Worm (Caenorhabditis elegans) whole organism, L2 larva: ENCODE measurements around the gene rab-35.

Source experiments
- C34F6.9 ChIP-seq: fragments of 150-350 bp; optimal IDR thresholded peaks from 2 replicates; lab custom pipeline; 2014; ENCODE audit warnings: missing biosample characterization, missing genetic modification characterization
- F13H6.1 ChIP-seq: sonication (generic microtip); optimal IDR thresholded peaks from 2 replicates; lab custom pipeline; 2016; ENCODE audit warnings: missing genetic modification characterization, missing compliant biosample characterization
- R02D3.7 ChIP-seq: fragments of 150-350 bp; optimal IDR thresholded peaks from 2 replicates; lab custom pipeline; 2014; ENCODE audit warnings: missing biosample characterization, missing genetic modification characterization
- Y55F3AM.14 ChIP-seq: fragments of 200-800 bp; sonication (Bioruptor generic); optimal IDR thresholded peaks from 2 replicates; lab custom pipeline; 2018; ENCODE audit warnings: mild to moderate bottlenecking, missing genetic modification characterization, missing compliant biosample characterization
- ZK546.5 ChIP-seq: sonication (generic microtip); optimal IDR thresholded peaks from 2 replicates; lab custom pipeline; 2017; ENCODE audit warnings: missing biosample characterization, missing genetic modification characterization
- alr-1 ChIP-seq: fragments of 150-350 bp; optimal IDR thresholded peaks from 2 replicates; lab custom pipeline; 2014; ENCODE audit warnings: missing biosample characterization, missing genetic modification characterization
- aly-2 ChIP-seq: fragments of 150-350 bp; optimal IDR thresholded peaks from 2 replicates; lab custom pipeline; 2014; ENCODE audit warnings: missing biosample characterization, missing genetic modification characterization
- ama-1 ChIP-seq: fragments of 150-350 bp; optimal IDR thresholded peaks from 2 replicates; lab custom pipeline; 2018; ENCODE audit warnings: inconsistent platforms
- blmp-1 ChIP-seq: sonication (generic microtip); optimal IDR thresholded peaks from 2 replicates; lab custom pipeline; 2017; ENCODE audit warnings: missing genetic modification characterization, mild to moderate bottlenecking, missing compliant biosample characterization, antibody characterized with exemption, moderate library complexity; ENCODE audit not compliant: insufficient read depth
- crh-2 ChIP-seq: sonication (generic microtip); optimal IDR thresholded peaks from 2 replicates; lab custom pipeline; 2017; ENCODE audit warnings: missing biosample characterization, missing genetic modification characterization
- dmd-4 ChIP-seq: sonication (generic microtip); optimal IDR thresholded peaks from 2 replicates; lab custom pipeline; 2017; ENCODE audit warnings: missing biosample characterization, missing genetic modification characterization
- egl-27 ChIP-seq: sonication (generic microtip); optimal IDR thresholded peaks from 3 replicates; lab custom pipeline; 2017; ENCODE audit warnings: missing biosample characterization, missing genetic modification reagents, missing genetic modification characterization
- fos-1 ChIP-seq: fragments of 150-350 bp; optimal IDR thresholded peaks from 2 replicates; lab custom pipeline; 2014; ENCODE audit warnings: missing biosample characterization, missing genetic modification characterization
- gmeb-1 ChIP-seq: fragments of 150-350 bp; optimal IDR thresholded peaks from 2 replicates; lab custom pipeline; 2014; ENCODE audit warnings: missing biosample characterization, missing genetic modification characterization
- lin-11 ChIP-seq: fragments of 150-350 bp; sonication (generic microtip); optimal IDR thresholded peaks from 2 replicates; lab custom pipeline; 2014; ENCODE audit warnings: missing biosample characterization, missing genetic modification characterization, inconsistent platforms, mixed read lengths
- lin-13 ChIP-seq: fragments of 150-350 bp; optimal IDR thresholded peaks from 2 replicates; lab custom pipeline; 2014; ENCODE audit warnings: missing biosample characterization, missing genetic modification reagents, missing genetic modification characterization
- lsy-2 ChIP-seq, 2 experiments: fragments of 150-350 bp in 1 of 2; sonication (generic microtip) in 1 of 2; optimal IDR thresholded peaks; 2 replicates each; lab custom pipeline; 2014 to 2017; ENCODE audit warnings: missing biosample characterization in 2 of 2, missing genetic modification characterization in 2 of 2
- mab-5 ChIP-seq: fragments of 150-350 bp; optimal IDR thresholded peaks from 2 replicates; lab custom pipeline; 2014; ENCODE audit warnings: missing biosample characterization, missing genetic modification characterization
- mbf-1 ChIP-seq: sonication (generic microtip); optimal IDR thresholded peaks from 2 replicates; lab custom pipeline; 2017; ENCODE audit warnings: missing biosample characterization, missing genetic modification characterization
- nhr-10 ChIP-seq: sonication (generic microtip); optimal IDR thresholded peaks from 2 replicates; lab custom pipeline; 2017; ENCODE audit warnings: missing biosample characterization, missing genetic modification characterization
- nhr-12 ChIP-seq: fragments of 150-350 bp; optimal IDR thresholded peaks from 2 replicates; lab custom pipeline; 2014; ENCODE audit warnings: missing biosample characterization, missing genetic modification characterization
- nhr-129 ChIP-seq: fragments of 150-350 bp; optimal IDR thresholded peaks from 2 replicates; lab custom pipeline; 2014; ENCODE audit warnings: missing biosample characterization, missing genetic modification characterization
- nhr-21 ChIP-seq: fragments of 150-350 bp; optimal IDR thresholded peaks from 2 replicates; lab custom pipeline; 2014; ENCODE audit warnings: missing biosample characterization, missing genetic modification characterization
- nhr-237 ChIP-seq: fragments of 150-350 bp; optimal IDR thresholded peaks from 2 replicates; lab custom pipeline; 2014; ENCODE audit warnings: missing biosample characterization, missing genetic modification characterization
- nhr-25 ChIP-seq: fragments of 150-350 bp; sonication (generic microtip); optimal IDR thresholded peaks from 3 replicates; lab custom pipeline; 2014; ENCODE audit warnings: missing biosample characterization, missing genetic modification characterization
- nhr-6 ChIP-seq: fragments of 150-350 bp; optimal IDR thresholded peaks from 2 replicates; lab custom pipeline; 2014; ENCODE audit warnings: missing biosample characterization, missing genetic modification characterization
- nhr-77 ChIP-seq: fragments of 150-350 bp; optimal IDR thresholded peaks from 2 replicates; lab custom pipeline; 2014; ENCODE audit warnings: missing biosample characterization, missing genetic modification characterization
- sem-4 ChIP-seq: fragments of 150-350 bp; optimal IDR thresholded peaks from 2 replicates; lab custom pipeline; 2014; ENCODE audit warnings: missing biosample characterization, missing genetic modification reagents, missing genetic modification characterization
- sma-3 ChIP-seq: sonication (generic microtip); optimal IDR thresholded peaks from 2 replicates; lab custom pipeline; 2016; ENCODE audit warnings: missing genetic modification reagents, missing genetic modification characterization, missing compliant biosample characterization
- sma-9 ChIP-seq, 2 experiments: fragments of 150-350 bp in 1 of 2; sonication (generic microtip) in 1 of 2; optimal IDR thresholded peaks; 2 replicates each; lab custom pipeline; 2014 to 2016; ENCODE audit warnings: missing genetic modification characterization in 2 of 2, mild to moderate bottlenecking in 1 of 2, missing biosample characterization in 1 of 2, missing compliant biosample characterization in 1 of 2, missing genetic modification reagents in 1 of 2, moderate library complexity in 1 of 2
- snpc-4 ChIP-seq: fragments of 150-350 bp; optimal IDR thresholded peaks from 2 replicates; lab custom pipeline; 2014; ENCODE audit warnings: missing biosample characterization, missing genetic modification characterization
- unc-39 ChIP-seq: fragments of 150-350 bp; optimal IDR thresholded peaks from 2 replicates; lab custom pipeline; 2014; ENCODE audit warnings: missing biosample characterization, missing genetic modification characterization
- unc-55 ChIP-seq: fragments of 150-350 bp; sonication (generic microtip); optimal IDR thresholded peaks from 3 replicates; lab custom pipeline; 2014; ENCODE audit warnings: missing biosample characterization, missing genetic modification reagents, missing genetic modification characterization
- zag-1 ChIP-seq: fragments of 150-350 bp; optimal IDR thresholded peaks from 2 replicates; lab custom pipeline; 2014; ENCODE audit warnings: missing biosample characterization, missing genetic modification characterization
- ztf-1 ChIP-seq: fragments of 200-800 bp; sonication (Bioruptor generic); conservative IDR thresholded peaks from 2 replicates; pipeline ENCODE4 v1.3.6; 2022; ENCODE audit warnings: missing genetic modification characterization, missing compliant biosample characterization

rab-35 gene

DNA sequence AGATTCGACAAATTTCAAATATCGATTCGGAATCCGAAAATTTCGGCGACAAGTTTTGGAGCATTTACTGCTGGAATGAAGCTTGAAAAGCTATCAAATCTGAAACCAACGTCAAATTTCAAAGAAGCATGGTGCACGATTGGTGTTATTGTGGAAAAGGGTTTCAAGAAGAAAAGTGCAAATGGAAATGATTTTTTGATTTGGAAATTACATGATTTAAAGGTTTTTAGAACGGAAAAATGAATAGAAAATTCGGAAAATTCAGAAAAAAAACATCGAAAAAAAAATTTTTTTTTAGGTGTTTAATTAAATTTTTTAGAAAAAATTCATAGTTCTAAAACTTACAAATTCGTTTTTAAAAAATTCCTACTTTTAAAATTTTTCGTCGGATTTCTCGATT lies 6.8 kb upstream of the rab-35 start, which contains the start of gene teg-1:
Gene teg-1 (minus strand): TSS at position 101 of the 400 bp plus-strand sequence.
- TF ChIP-seq lin-11 (tag; lab: Kevin White, UChicago) (no peak), mbf-1 (tag; lab: Kevin White, UChicago) (no peak), nhr-129 (no peak), unc-39 (tag; lab: Kevin White, UChicago) (no peak), blmp-1 (tag; lab: Kevin White, UChicago) (no peak), zag-1 (tag; lab: Kevin White, UChicago) (no peak), lin-13 (GFP tag; lab: Kevin White, UChicago) (no peak), egl-27 (tag; lab: Kevin White, UChicago) (no peak)

DNA sequence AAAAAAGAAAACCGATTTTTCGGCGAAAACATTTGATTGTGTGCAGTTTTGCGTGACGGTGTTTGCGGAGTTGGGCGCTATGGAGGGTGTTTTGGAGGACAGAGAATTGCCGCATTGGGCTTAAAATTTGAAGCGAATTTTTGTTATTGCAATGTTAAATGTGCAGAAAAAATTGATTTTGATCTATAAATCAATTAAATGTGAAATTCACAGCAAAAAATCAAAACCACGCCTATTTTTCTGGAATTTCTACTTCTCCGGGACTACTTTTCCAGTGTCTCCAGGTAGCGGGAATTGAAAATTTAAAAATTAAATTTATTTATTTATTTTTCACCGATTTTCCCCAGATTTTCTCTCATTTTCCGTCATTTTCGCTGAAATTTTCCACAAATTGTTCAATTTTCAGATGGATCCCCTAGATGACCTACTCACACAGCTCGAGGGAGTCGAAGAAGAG lies 5.8 kb upstream of the rab-35 start, which contains the start of gene mcm-10:
Gene mcm-10 (plus strand): TSS at position 407 of the 457 bp plus-strand sequence.
- TF ChIP-seq egl-27 (tag; lab: Kevin White, UChicago) (no peak), F13H6.1 (tag; lab: Kevin White, UChicago) (peak; percentile 73), alr-1 (no peak), R02D3.7 (tag; lab: Kevin White, UChicago) (no peak), fos-1 (tag; lab: Kevin White, UChicago) (peak; percentile 1), nhr-12 (tag; lab: Kevin White, UChicago) (no peak), crh-2 (peak; percentile 69), ama-1 (lab: Kevin White, UChicago) (no peak), mab-5 (tag; lab: Kevin White, UChicago) (peak; percentile 25), lin-13 (GFP tag; lab: Kevin White, UChicago) (peak; percentile 66), ZK546.5 (tag; lab: Kevin White, UChicago) (no peak), Y55F3AM.14 (GFP tag; lab: Kevin White, UChicago) (peak; percentile 45), nhr-237 (peak; percentile 28), nhr-25 (tag; lab: Kevin White, UChicago) (peak; percentile 49), nhr-129 (peak; percentile 72), nhr-10 (tag; lab: Kevin White, UChicago) (no peak), gmeb-1 (tag; lab: Kevin White, UChicago) (peak; percentile 89), lsy-2 (tag; optimal IDR thresholded peaks at IDR 0.05; lab: Kevin White, UChicago) (peak; percentile 70 to 83), lin-11 (tag; lab: Kevin White, UChicago) (peak; percentile 57), sma-9 (GFP tag; optimal IDR thresholded peaks at IDR 0.05; lab: Kevin White, UChicago) (no peak), sma-9 (tag; optimal IDR thresholded peaks at IDR 0.05; lab: Kevin White, UChicago) (no peak), ztf-1 (no peak), C34F6.9 (tag; lab: Kevin White, UChicago) (peak; percentile 86), snpc-4 (no peak), unc-55 (GFP tag; lab: Kevin White, UChicago) (peak; percentile 81), sma-3 (GFP tag; lab: Kevin White, UChicago) (peak; percentile 88), nhr-21 (tag; lab: Kevin White, UChicago) (peak; percentile 26)

DNA sequence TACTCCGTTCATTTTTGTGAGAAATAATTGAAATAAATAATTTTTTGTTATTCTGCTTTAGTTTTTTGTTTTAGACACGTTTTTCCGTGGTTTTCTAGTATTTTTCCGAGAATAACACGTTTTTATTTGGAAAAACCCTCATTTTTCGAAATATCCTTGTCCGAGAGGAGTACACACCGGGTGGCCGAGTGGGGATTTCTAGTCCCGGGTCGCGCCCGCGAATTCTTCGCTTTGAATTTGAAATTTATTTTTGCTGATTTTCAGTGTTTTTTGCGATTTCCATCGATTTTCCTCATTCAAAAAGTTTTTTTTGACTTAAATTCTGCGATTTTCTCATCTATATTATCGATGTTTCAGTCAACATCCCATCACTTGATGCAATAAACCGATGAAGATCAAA lies 20.8 kb downstream of the rab-35 start, which contains the start of the genes gly-9, mib-1 and smc-3:
Gene gly-9 (minus strand): TSS at position 27 of the 400 bp plus-strand sequence.
Gene mib-1 (minus strand): TSS at position 123 of the 400 bp plus-strand sequence.
Gene smc-3 (plus strand): TSS at position 351 of the 400 bp plus-strand sequence.
- TF ChIP-seq F13H6.1 (tag; lab: Kevin White, UChicago) (peak; percentile 70), aly-2 (tag; lab: Kevin White, UChicago) (no peak), C34F6.9 (tag; lab: Kevin White, UChicago) (peak; percentile 83), R02D3.7 (tag; lab: Kevin White, UChicago) (no peak), sma-3 (GFP tag; lab: Kevin White, UChicago) (peak; percentile 76), lin-13 (GFP tag; lab: Kevin White, UChicago) (peak; percentile 72), nhr-21 (tag; lab: Kevin White, UChicago) (peak; percentile 13), gmeb-1 (tag; lab: Kevin White, UChicago) (peak; percentile 85), nhr-25 (tag; lab: Kevin White, UChicago) (peak; percentile 60), sem-4 (tag; lab: Kevin White, UChicago) (peak; percentile 4), crh-2 (peak; percentile 86), snpc-4 (peak; percentile 15), mbf-1 (tag; lab: Kevin White, UChicago) (no peak), unc-55 (GFP tag; lab: Kevin White, UChicago) (peak; percentile 75), mab-5 (tag; lab: Kevin White, UChicago) (peak; percentile 6), fos-1 (tag; lab: Kevin White, UChicago) (peak; percentile 33), nhr-77 (tag; lab: Kevin White, UChicago) (no peak), lsy-2 (tag; optimal IDR thresholded peaks at IDR 0.05; lab: Kevin White, UChicago) (peak; percentile 48 to 75), nhr-6 (tag; lab: Kevin White, UChicago) (no peak), nhr-12 (tag; lab: Kevin White, UChicago) (no peak), lin-11 (tag; lab: Kevin White, UChicago) (peak; percentile 48), dmd-4 (tag; lab: Kevin White, UChicago) (no peak)
